Fruit fly (Drosophila melanogaster) whole organism, wandering third instar larva: Measurements from ENCODE around the gene simj.

Experiments used
- Abd-B ChIP-seq: fragments of >200 bp; optimal IDR thresholded peaks from 2 replicates; lab custom pipeline; 2017; ENCODE audit warnings: missing biosample characterization, missing genetic modification characterization
- CG32264 ChIP-seq: fragments of 200-800 bp; sonication (Bioruptor generic); optimal IDR thresholded peaks from 2 replicates; lab custom pipeline; 2016; ENCODE audit warnings: missing biosample characterization, missing genetic modification characterization
- CG9705 ChIP-seq: fragments of 200-800 bp; sonication (Bioruptor generic); optimal IDR thresholded peaks from 2 replicates; lab custom pipeline; 2018; ENCODE audit warnings: missing biosample characterization, mild to moderate bottlenecking, missing genetic modification characterization
- CrebA ChIP-seq: fragments of 200-800 bp; sonication (Bioruptor generic); optimal IDR thresholded peaks from 2 replicates; lab custom pipeline; 2016; ENCODE audit warnings: missing biosample characterization, mild to moderate bottlenecking, missing genetic modification characterization, borderline replicate concordance
- Dfd ChIP-seq: fragments of >200 bp; optimal IDR thresholded peaks from 2 replicates; lab custom pipeline; 2017; ENCODE audit warnings: missing biosample characterization, missing genetic modification characterization
- Dif ChIP-seq: fragments of 200-275, 200-300 bp; sonication (Bioruptor generic); optimal IDR thresholded peaks from 2 replicates; lab custom pipeline; 2018; ENCODE audit warnings: missing biosample characterization, missing genetic modification characterization; ENCODE audit not compliant: partially characterized antibody
- GATAd ChIP-seq: sonication (Bioruptor generic); optimal IDR thresholded peaks from 2 replicates; lab custom pipeline; 2016; ENCODE audit warnings: missing biosample characterization, missing genetic modification characterization
- HLH106 ChIP-seq: fragments of 200-800 bp; optimal IDR thresholded peaks from 3 replicates; lab custom pipeline; 2019; ENCODE audit warnings: missing biosample characterization, mild to moderate bottlenecking, missing genetic modification characterization, moderate library complexity
- Hnf4 ChIP-seq: fragments of 200-800 bp; sonication (Bioruptor generic); optimal IDR thresholded peaks from 2 replicates; lab custom pipeline; 2016; ENCODE audit warnings: missing biosample characterization, mild to moderate bottlenecking, missing genetic modification characterization
- Hr78 ChIP-seq: fragments of >200 bp; optimal IDR thresholded peaks from 2 replicates; lab custom pipeline; 2017; ENCODE audit warnings: missing biosample characterization, missing genetic modification characterization
- Hr83 ChIP-seq: fragments of 200-300 bp; sonication (Bioruptor generic); optimal IDR thresholded peaks from 2 replicates; lab custom pipeline; 2016; ENCODE audit warnings: missing biosample characterization, mild to moderate bottlenecking, missing genetic modification characterization, moderate library complexity; ENCODE audit not compliant: poor library complexity, severe bottlenecking
- Jra ChIP-seq: sonication (Bioruptor generic); optimal IDR thresholded peaks from 2 replicates; lab custom pipeline; 2016; ENCODE audit warnings: missing biosample characterization, missing genetic modification characterization
- Mio ChIP-seq: sonication (Bioruptor generic); optimal IDR thresholded peaks from 2 replicates; lab custom pipeline; 2016; ENCODE audit warnings: missing biosample characterization, missing genetic modification characterization
- Myc ChIP-seq: fragments of >200 bp; optimal IDR thresholded peaks from 2 replicates; lab custom pipeline; 2017
- N ChIP-seq: fragments of >200 bp; optimal IDR thresholded peaks from 2 replicates; lab custom pipeline; 2018; ENCODE audit warnings: missing biosample characterization, missing external identifiers, missing genetic modification characterization
- OdsH ChIP-seq: fragments of 200-800 bp; sonication (Bioruptor generic); optimal IDR thresholded peaks from 2 replicates; lab custom pipeline; 2016; ENCODE audit warnings: missing biosample characterization, mild to moderate bottlenecking, missing genetic modification characterization
- Rel ChIP-seq, 2 experiments: fragments of 200-800 bp; sonication (Bioruptor generic) in 1 of 2; optimal IDR thresholded peaks; 2 replicates in 1 of 2; 3 replicates in 1 of 2; lab custom pipeline; 2016 to 2019; ENCODE audit warnings: mild to moderate bottlenecking in 2 of 2, missing biosample characterization in 2 of 2, missing genetic modification characterization in 2 of 2, moderate library complexity in 1 of 2
- Sp1 ChIP-seq: fragments of 200-800 bp; sonication (Bioruptor generic); optimal IDR thresholded peaks from 3 replicates; lab custom pipeline; 2019; ENCODE audit warnings: missing biosample characterization, mild to moderate bottlenecking, missing genetic modification characterization, moderate library complexity
- Vsx2 ChIP-seq: fragments of 200-300, 225-300 bp; sonication (Bioruptor generic); optimal IDR thresholded peaks from 2 replicates; lab custom pipeline; 2018; ENCODE audit warnings: missing biosample characterization, missing genetic modification characterization; ENCODE audit not compliant: partially characterized antibody
- br ChIP-seq: fragments of 200-800 bp; sonication (Bioruptor generic); optimal IDR thresholded peaks from 2 replicates; lab custom pipeline; 2016; ENCODE audit warnings: missing biosample characterization, missing genetic modification characterization
- brk ChIP-seq: fragments of 200-800 bp; sonication (Bioruptor generic); optimal IDR thresholded peaks from 2 replicates; lab custom pipeline; 2016; ENCODE audit warnings: missing biosample characterization, mild to moderate bottlenecking, missing genetic modification characterization
- dl ChIP-seq, 2 experiments: fragments of 175-275, 200-275 bp in 1 of 2; fragments of 200-275 bp in 1 of 2; sonication (Bioruptor generic); optimal IDR thresholded peaks; lab custom pipeline; 2018; ENCODE audit warnings: mild to moderate bottlenecking in 2 of 2, missing biosample characterization in 2 of 2, missing genetic modification characterization in 2 of 2, moderate library complexity in 2 of 2; ENCODE audit not compliant: partially characterized antibody in 2 of 2, insufficient read depth in 1 of 2
- dmrt93B ChIP-seq: fragments of 200-800 bp; sonication (Bioruptor generic); optimal IDR thresholded peaks from 2 replicates; lab custom pipeline; 2018; ENCODE audit warnings: missing biosample characterization, mild to moderate bottlenecking, missing genetic modification characterization
- dsf ChIP-seq: sonication (Bioruptor generic); optimal IDR thresholded peaks from 2 replicates; lab custom pipeline; 2016; ENCODE audit warnings: missing biosample characterization, missing genetic modification characterization, borderline replicate concordance
- ey ChIP-seq: fragments of 200-800 bp; sonication (Bioruptor generic); optimal IDR thresholded peaks from 2 replicates; lab custom pipeline; 2016; ENCODE audit warnings: missing biosample characterization, missing genetic modification characterization
- foxo ChIP-seq, 2 experiments: fragments of 200-800 bp; sonication (Bioruptor generic); optimal IDR thresholded peaks; 2 replicates in 1 of 2; 3 replicates in 1 of 2; lab custom pipeline; 2016 to 2017; ENCODE audit warnings: missing biosample characterization in 2 of 2, missing genetic modification characterization in 2 of 2
- fru ChIP-seq: fragments of 200-800 bp; sonication (Bioruptor generic); optimal IDR thresholded peaks from 3 replicates; lab custom pipeline; 2016; ENCODE audit warnings: missing biosample characterization, mild to moderate bottlenecking, missing genetic modification characterization
- h ChIP-seq: fragments of 200-800 bp; sonication (Bioruptor generic); optimal IDR thresholded peaks from 3 replicates; lab custom pipeline; 2016; ENCODE audit warnings: missing biosample characterization, mild to moderate bottlenecking, missing genetic modification characterization
- jim ChIP-seq: fragments of 175-275, 200-325 bp; sonication (Bioruptor generic); optimal IDR thresholded peaks from 2 replicates; lab custom pipeline; 2016; ENCODE audit warnings: missing biosample characterization, mild to moderate bottlenecking, missing genetic modification characterization
- lola ChIP-seq: fragments of >200 bp; optimal IDR thresholded peaks from 2 replicates; lab custom pipeline; 2017; ENCODE audit warnings: missing biosample characterization, missing genetic modification characterization
- pan ChIP-seq: fragments of >200 bp; optimal IDR thresholded peaks from 2 replicates; lab custom pipeline; 2017
- psq ChIP-seq: fragments of 200-800 bp; sonication (Bioruptor generic); optimal IDR thresholded peaks from 3 replicates; lab custom pipeline; 2017; ENCODE audit warnings: missing biosample characterization, mild to moderate bottlenecking, missing genetic modification characterization, moderate library complexity
- rgr ChIP-seq: fragments of 200-800 bp; sonication (Bioruptor generic); optimal IDR thresholded peaks from 3 replicates; lab custom pipeline; 2016; ENCODE audit warnings: missing biosample characterization, mild to moderate bottlenecking, missing genetic modification characterization
- sage ChIP-seq: fragments of 200-800 bp; sonication (Bioruptor generic); optimal IDR thresholded peaks from 2 replicates; lab custom pipeline; 2016; ENCODE audit warnings: missing biosample characterization, mild to moderate bottlenecking, missing genetic modification characterization
- sv ChIP-seq: fragments of 200-800 bp; sonication (Bioruptor generic); optimal IDR thresholded peaks from 3 replicates; lab custom pipeline; 2016; ENCODE audit warnings: missing biosample characterization, missing genetic modification characterization
- tai ChIP-seq: sonication (Bioruptor generic); optimal IDR thresholded peaks from 2 replicates; lab custom pipeline; 2016; ENCODE audit warnings: missing biosample characterization, missing genetic modification characterization
- usp ChIP-seq: fragments of >200 bp; optimal IDR thresholded peaks from 2 replicates; lab custom pipeline; 2017; ENCODE audit warnings: missing biosample characterization, missing genetic modification characterization
- woc ChIP-seq: sonication (Bioruptor generic); optimal IDR thresholded peaks from 2 replicates; lab custom pipeline; 2016; ENCODE audit warnings: missing biosample characterization, mild to moderate bottlenecking, missing genetic modification characterization

Gene simj

DNA sequence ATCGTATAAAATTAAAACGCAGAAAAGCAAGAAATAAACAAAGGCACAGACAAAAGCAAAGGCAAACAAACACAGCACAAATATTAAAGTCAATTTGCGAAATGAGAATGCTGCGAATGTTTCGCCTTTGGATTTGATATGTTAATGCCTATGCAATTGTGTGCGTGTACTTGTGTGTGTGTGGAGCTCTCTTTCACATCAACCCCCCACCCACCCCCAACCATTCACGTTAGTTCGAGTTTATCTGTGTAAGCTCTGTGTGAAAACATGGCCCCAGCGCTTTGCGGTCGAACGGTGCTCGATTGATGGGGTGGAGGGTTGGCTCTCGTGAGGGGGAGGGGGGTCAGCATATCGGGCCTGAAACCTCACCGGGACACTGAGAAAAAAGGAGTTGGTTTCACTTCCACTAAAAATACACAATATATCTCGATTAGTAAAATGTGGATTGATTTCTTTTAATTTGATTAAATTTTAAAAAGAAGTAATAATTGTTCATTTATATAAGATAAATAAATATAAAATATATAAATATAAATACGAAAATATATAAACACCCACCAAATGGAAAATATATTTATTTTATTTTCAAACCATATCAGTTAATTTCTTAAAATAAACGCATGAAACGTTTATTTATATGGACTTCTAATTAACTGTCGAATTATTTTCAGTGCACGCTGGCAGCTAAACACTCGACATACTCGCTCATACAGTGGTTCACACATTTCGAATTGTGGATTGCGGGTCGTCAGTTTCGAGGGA is 74.0 kb downstream of the simj start (continued):
- TF ChIP-seq GATAd (no peak), h (GFP tag; lab: Kevin White, UChicago) (peak; percentile 28), woc (GFP tag; lab: Kevin White, UChicago) (peak; percentile 70), pan (lab: Kevin White, UChicago) (no peak), Jra (no peak), rgr (GFP tag; lab: Kevin White, UChicago) (peak; percentile 10), HLH106 (peak; percentile 85)

DNA sequence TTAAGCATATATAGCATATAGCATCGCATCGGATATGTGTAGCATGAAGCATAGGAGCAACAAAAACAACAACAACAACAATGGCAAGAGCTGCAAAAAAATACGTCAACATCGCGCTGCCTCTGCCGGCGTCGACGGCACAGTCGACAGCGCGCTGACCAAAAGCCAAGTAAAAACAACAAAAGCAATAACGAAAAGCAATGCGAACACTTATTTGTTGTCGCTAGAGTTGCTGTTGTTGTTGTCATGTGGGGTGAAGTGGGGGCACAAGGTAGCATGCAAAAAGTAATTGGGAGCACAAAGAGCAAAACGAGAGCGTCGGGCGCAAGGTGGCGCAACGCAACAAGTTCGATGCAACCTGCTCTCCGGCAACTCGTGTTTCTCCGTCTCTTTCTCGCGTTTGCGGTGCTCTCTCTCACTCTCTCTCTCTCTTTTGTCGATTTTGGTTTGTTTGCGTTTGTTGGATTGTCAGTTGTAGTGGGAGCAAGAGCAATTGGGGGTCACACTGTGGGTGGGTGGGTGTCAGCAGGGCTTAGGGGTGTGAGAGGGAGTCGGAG is 74.6 kb downstream of the simj start:
- peak; percentile 18 for TF ChIP-seq Mio
- TF ChIP-seq jim (GFP tag; lab: Kevin White, UChicago), result peak; percentile 48
- TF ChIP-seq br (GFP tag; lab: Kevin White, UChicago), result no peak
- peak; percentile 10 to 54 for TF ChIP-seq dl (GFP tag; optimal IDR thresholded peaks at IDR 0.05; lab: Kevin White, UChicago; ENCODE audit: insufficient read depth in 1 of 2, partially characterized antibody in 2 of 2)
- no peak for TF ChIP-seq pan (lab: Kevin White, UChicago)
- no peak for TF ChIP-seq Rel (GFP tag; optimal IDR thresholded peaks at IDR 0.05; lab: Kevin White, UChicago)
- TF ChIP-seq Rel (tag; optimal IDR thresholded peaks at IDR 0.05; lab: Kevin White, UChicago), result peak; percentile 9
- TF ChIP-seq Dif (GFP tag; lab: Kevin White, UChicago), result peak; percentile 45
- no peak for TF ChIP-seq HLH106
- TF ChIP-seq sv (GFP tag; lab: Kevin White, UChicago), result no peak
- no peak for TF ChIP-seq Myc (lab: Kevin White, UChicago)
- peak; percentile 39 for TF ChIP-seq fru
- TF ChIP-seq Hr83 (GFP tag; lab: Kevin White, UChicago), result peak; percentile 27
- peak; percentile 34 for TF ChIP-seq Hnf4 (GFP tag; lab: Kevin White, UChicago)
- TF ChIP-seq CrebA, result peak; percentile 79
- TF ChIP-seq lola (GFP tag; lab: Kevin White, UChicago), result no peak
- TF ChIP-seq Abd-B (GFP tag; lab: Kevin White, UChicago), result no peak
- TF ChIP-seq Vsx2 (GFP tag; lab: Kevin White, UChicago), result peak; percentile 73
- TF ChIP-seq GATAd, result no peak
- TF ChIP-seq, all 38 proteins: peak for 10

DNA sequence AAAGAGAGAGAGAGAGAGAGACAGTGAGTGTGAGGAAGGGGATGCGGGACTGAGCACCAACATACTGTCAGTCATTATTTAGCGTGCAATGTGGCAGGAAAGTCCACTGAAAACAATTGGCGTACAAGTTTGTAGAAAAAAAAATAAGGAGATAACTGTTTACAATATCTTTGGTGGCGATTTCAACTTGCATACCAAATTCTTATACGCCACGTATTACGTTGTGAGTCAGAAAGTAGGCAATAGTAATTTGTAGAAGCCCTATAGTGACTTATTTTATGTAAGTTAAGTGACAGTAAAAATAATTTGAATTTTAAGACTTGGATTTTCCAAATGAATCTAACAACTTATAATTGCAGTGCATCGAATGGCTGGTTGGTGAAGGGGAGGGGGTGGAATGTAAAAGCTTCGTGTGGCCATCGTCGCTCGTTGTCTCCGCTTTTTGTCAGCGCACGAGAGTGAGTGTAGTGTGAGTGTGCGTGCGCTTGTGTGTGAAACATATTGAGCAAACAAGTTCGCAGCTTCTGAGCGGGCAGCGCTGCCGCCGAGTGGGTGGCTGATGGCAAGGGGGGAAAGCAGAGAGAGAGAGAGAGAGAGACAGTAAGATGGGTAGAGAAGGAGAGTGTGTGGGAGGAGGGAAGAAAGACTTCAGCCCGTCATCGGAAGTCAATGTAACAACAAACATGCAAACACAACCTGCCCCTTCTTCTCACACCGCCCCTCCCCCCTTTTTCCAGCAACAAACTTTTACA is 75.3 kb downstream of the simj start:
- TF ChIP-seq brk (GFP tag; lab: Kevin White, UChicago), result no peak
- TF ChIP-seq dmrt93B, result peak; percentile 95
- peak; percentile 43 for TF ChIP-seq Mio
- peak; percentile 96 for TF ChIP-seq br (GFP tag; lab: Kevin White, UChicago)
- no peak for TF ChIP-seq GATAd
- TF ChIP-seq Sp1 (GFP tag; lab: Kevin White, UChicago), result peak; percentile 92
- peak; percentile 43 for TF ChIP-seq N (GFP tag; lab: Kevin White, UChicago)
- TF ChIP-seq HLH106, result peak; percentile 88
- peak; percentile 93 for TF ChIP-seq woc (GFP tag; lab: Kevin White, UChicago)
- peak; percentile 65 for TF ChIP-seq Dif (GFP tag; lab: Kevin White, UChicago)
- peak; percentile 83 to 95 for TF ChIP-seq foxo (GFP tag; optimal IDR thresholded peaks at IDR 0.05; lab: Kevin White, UChicago)
- TF ChIP-seq rgr (GFP tag; lab: Kevin White, UChicago), result peak; percentile 87
- peak; percentile 54 for TF ChIP-seq Vsx2 (GFP tag; lab: Kevin White, UChicago)
- TF ChIP-seq lola (GFP tag; lab: Kevin White, UChicago), result no peak
- TF ChIP-seq sage (GFP tag; lab: Kevin White, UChicago), result peak; percentile 90
- peak; percentile 97 for TF ChIP-seq fru
- TF ChIP-seq Hnf4 (GFP tag; lab: Kevin White, UChicago), result peak; percentile 89
- no peak for TF ChIP-seq Myc (lab: Kevin White, UChicago)
- TF ChIP-seq Hr78 (GFP tag; lab: Kevin White, UChicago), result no peak
- TF ChIP-seq Hr83 (GFP tag; lab: Kevin White, UChicago), result peak; percentile 40
- TF ChIP-seq h (GFP tag; lab: Kevin White, UChicago), result peak; percentile 96
- TF ChIP-seq CrebA, result peak; percentile 69
- peak; percentile 93 for TF ChIP-seq tai
- TF ChIP-seq Jra, result peak; percentile 73
- peak; percentile 57 for TF ChIP-seq Rel (GFP tag; optimal IDR thresholded peaks at IDR 0.05; lab: Kevin White, UChicago)
- TF ChIP-seq Rel (tag; optimal IDR thresholded peaks at IDR 0.05; lab: Kevin White, UChicago), result peak; percentile 27
- TF ChIP-seq OdsH (GFP tag; lab: Kevin White, UChicago), result peak; percentile 95
- peak; percentile 84 for TF ChIP-seq psq (GFP tag; lab: Kevin White, UChicago)
- no peak for TF ChIP-seq jim (GFP tag; lab: Kevin White, UChicago)
- TF ChIP-seq dsf (GFP tag; lab: Kevin White, UChicago), result peak; percentile 57
- TF ChIP-seq Abd-B (GFP tag; lab: Kevin White, UChicago), result no peak
- peak; percentile 95 for TF ChIP-seq ey (GFP tag; lab: Kevin White, UChicago)
- peak in 1 of 2 experiments; percentile 50 for TF ChIP-seq dl (GFP tag; optimal IDR thresholded peaks at IDR 0.05; lab: Kevin White, UChicago; ENCODE audit: insufficient read depth in 1 of 2, partially characterized antibody in 2 of 2)
- peak; percentile 57 for TF ChIP-seq Dfd (GFP tag; lab: Kevin White, UChicago)
- TF ChIP-seq CG32264 (GFP tag; lab: Kevin White, UChicago), result peak; percentile 89
- TF ChIP-seq CG9705 (GFP tag; lab: Kevin White, UChicago), result peak; percentile 95
- TF ChIP-seq usp (GFP tag; lab: Kevin White, UChicago), result no peak
